Worm (Caenorhabditis elegans) whole organism, young adult: ENCODE data around the gene clc-9.

ENCODE experiments used
- B0035.1 ChIP-seq: sonication (generic microtip); optimal IDR thresholded peaks from 2 replicates; lab custom pipeline; 2016; ENCODE audit warnings: missing genetic modification characterization, mild to moderate bottlenecking, missing compliant biosample characterization, missing genotype, missing genetic modification reagents
- B0261.1 ChIP-seq: sonication (generic microtip); optimal IDR thresholded peaks from 2 replicates; lab custom pipeline; 2016; ENCODE audit warnings: mild to moderate bottlenecking, missing genetic modification characterization, moderate library complexity, missing compliant biosample characterization
- B0336.3 ChIP-seq: fragments of 200-800 bp; sonication (Bioruptor generic); IDR thresholded peaks from 2 replicates; pipeline ENCODE4 v1.3.6; 2022; ENCODE audit warnings: missing genetic modification characterization, missing compliant biosample characterization
- C06A6.2 ChIP-seq: fragments of 200-800 bp; sonication (Bioruptor generic); conservative IDR thresholded peaks from 2 replicates; pipeline ENCODE4 v1.3.6; 2022; ENCODE audit warnings: missing genetic modification characterization, missing compliant biosample characterization
- C17E4.6 ChIP-seq: fragments of 200-800 bp; sonication (Bioruptor generic); IDR thresholded peaks from 2 replicates; pipeline ENCODE4 v1.3.6; 2022; ENCODE audit warnings: missing genetic modification reagents, missing genetic modification characterization, missing compliant biosample characterization
- D2030.7 ChIP-seq: fragments of 200-800 bp; sonication (Bioruptor generic); IDR thresholded peaks from 2 replicates; pipeline ENCODE4 v1.3.6; 2022; ENCODE audit warnings: missing genetic modification reagents, missing genetic modification characterization, missing compliant biosample characterization
- F10E7.11 ChIP-seq: sonication (generic microtip); optimal IDR thresholded peaks from 2 replicates; lab custom pipeline; 2017; ENCODE audit warnings: mild to moderate bottlenecking, missing genetic modification characterization, moderate library complexity, missing compliant biosample characterization
- F22D6.2 ChIP-seq: sonication (generic microtip); optimal IDR thresholded peaks from 2 replicates; lab custom pipeline; 2016; ENCODE audit warnings: mild to moderate bottlenecking, missing genetic modification characterization, missing compliant biosample characterization
- F23B12.7 ChIP-seq: sonication (generic microtip); optimal IDR thresholded peaks from 2 replicates; lab custom pipeline; 2017; ENCODE audit warnings: missing genetic modification characterization, mild to moderate bottlenecking, missing compliant biosample characterization, antibody characterized with exemption, moderate library complexity; ENCODE audit not compliant: insufficient read depth
- F33H1.4 ChIP-seq: fragments of 200-800 bp; sonication (Bioruptor generic); IDR thresholded peaks from 2 replicates; pipeline ENCODE4 v1.3.6; 2022; ENCODE audit warnings: missing genetic modification reagents, missing genetic modification characterization, missing compliant biosample characterization
- K12H6.12 ChIP-seq: fragments of 200-800 bp; sonication (Bioruptor generic); optimal IDR thresholded peaks from 2 replicates; lab custom pipeline; 2018; ENCODE audit warnings: mild to moderate bottlenecking, missing genetic modification characterization, missing compliant biosample characterization
- Y95B8A.8 ChIP-seq: fragments of 200-800 bp; sonication (Bioruptor generic); IDR thresholded peaks from 2 replicates; pipeline ENCODE4 v1.3.6; 2022; ENCODE audit warnings: missing genetic modification reagents, missing genetic modification characterization, missing compliant biosample characterization
- atf-7 ChIP-seq: sonication (generic microtip); optimal IDR thresholded peaks from 2 replicates; lab custom pipeline; 2017; ENCODE audit warnings: mild to moderate bottlenecking, missing genetic modification characterization, missing compliant biosample characterization
- attf-3 ChIP-seq: fragments of 200-800 bp; sonication (Bioruptor generic); conservative IDR thresholded peaks from 2 replicates; pipeline ENCODE4 v1.3.6; 2022; ENCODE audit warnings: missing genetic modification reagents, missing genetic modification characterization, missing compliant biosample characterization
- attf-5 ChIP-seq: fragments of 200-800 bp; sonication (Bioruptor generic); optimal IDR thresholded peaks from 2 replicates; lab custom pipeline; 2018; ENCODE audit warnings: mild to moderate bottlenecking, missing genetic modification characterization, missing compliant biosample characterization
- bed-1 ChIP-seq: fragments of 200-800 bp; sonication (Bioruptor generic); IDR thresholded peaks from 2 replicates; pipeline ENCODE4 v1.3.6; 2022; ENCODE audit warnings: missing genetic modification reagents, missing genetic modification characterization, missing compliant biosample characterization
- ceh-100 ChIP-seq: fragments of 200-800 bp; sonication (Bioruptor generic); IDR thresholded peaks from 2 replicates; pipeline ENCODE4 v1.3.6; 2022; ENCODE audit warnings: missing genetic modification reagents, missing genetic modification characterization, missing compliant biosample characterization
- ceh-79 ChIP-seq: sonication (generic microtip); optimal IDR thresholded peaks from 2 replicates; lab custom pipeline; 2017; ENCODE audit warnings: mild to moderate bottlenecking, missing genetic modification characterization, missing compliant biosample characterization
- ceh-91 ChIP-seq: fragments of 200-800 bp; sonication (Bioruptor generic); IDR thresholded peaks from 2 replicates; pipeline ENCODE4 v1.3.6; 2022; ENCODE audit warnings: missing genetic modification reagents, missing genetic modification characterization, missing compliant biosample characterization
- egl-44 ChIP-seq: fragments of 200-800 bp; sonication (Bioruptor generic); IDR thresholded peaks from 2 replicates; pipeline ENCODE4 v1.3.6; 2022; ENCODE audit warnings: missing genetic modification reagents, missing genetic modification characterization, missing compliant biosample characterization
- egrh-3 ChIP-seq: fragments of 200-800 bp; sonication (Bioruptor generic); IDR thresholded peaks from 2 replicates; pipeline ENCODE4 v1.3.6; 2022; ENCODE audit warnings: missing genetic modification reagents, missing genetic modification characterization, missing compliant biosample characterization
- ekl-4 ChIP-seq: fragments of 200-800 bp; sonication (Bioruptor generic); IDR thresholded peaks from 2 replicates; pipeline ENCODE4 v1.3.6; 2022; ENCODE audit warnings: missing genetic modification reagents, missing genetic modification characterization, missing compliant biosample characterization
- ets-4 ChIP-seq: fragments of 200-800 bp; sonication (Bioruptor generic); optimal IDR thresholded peaks from 2 replicates; lab custom pipeline; 2018; ENCODE audit warnings: mild to moderate bottlenecking, missing genetic modification characterization, missing compliant biosample characterization
- fkh-3 ChIP-seq: sonication (generic microtip); optimal IDR thresholded peaks from 2 replicates; lab custom pipeline; 2016; ENCODE audit warnings: mild to moderate bottlenecking, missing genetic modification characterization, missing compliant biosample characterization
- gei-17 ChIP-seq: fragments of 200-800 bp; sonication (Bioruptor generic); optimal IDR thresholded peaks from 2 replicates; lab custom pipeline; 2018; ENCODE audit warnings: mild to moderate bottlenecking, missing genetic modification characterization, missing compliant biosample characterization
- hlh-26 ChIP-seq: fragments of 200-800 bp; sonication (Bioruptor generic); conservative IDR thresholded peaks from 2 replicates; pipeline ENCODE4 v1.3.6; 2022; ENCODE audit warnings: missing genetic modification reagents, missing genetic modification characterization, missing compliant biosample characterization
- hsf-1 ChIP-seq: fragments of 200-800 bp; sonication (Bioruptor generic); IDR thresholded peaks from 2 replicates; pipeline ENCODE4 v1.3.6; 2022; ENCODE audit warnings: missing genetic modification reagents, missing genetic modification characterization, missing compliant biosample characterization
- lin-40 ChIP-seq: sonication (generic microtip); optimal IDR thresholded peaks from 2 replicates; lab custom pipeline; 2016; ENCODE audit warnings: missing genetic modification characterization, mild to moderate bottlenecking, missing compliant biosample characterization, missing genotype, missing genetic modification reagents
- lin-54 ChIP-seq: fragments of 200-800 bp; sonication (Bioruptor generic); optimal IDR thresholded peaks from 2 replicates; lab custom pipeline; 2018; ENCODE audit warnings: mild to moderate bottlenecking, missing genetic modification characterization, missing compliant biosample characterization
- lir-1 ChIP-seq: fragments of 200-800 bp; sonication (Bioruptor generic); conservative IDR thresholded peaks from 2 replicates; pipeline ENCODE4 v1.3.6; 2022; ENCODE audit warnings: missing genetic modification reagents, missing genetic modification characterization, missing compliant biosample characterization
- madf-10 ChIP-seq: sonication (generic microtip); optimal IDR thresholded peaks from 2 replicates; lab custom pipeline; 2016; ENCODE audit warnings: mild to moderate bottlenecking, missing genetic modification characterization, missing compliant biosample characterization
- madf-3 ChIP-seq: fragments of 200-800 bp; sonication (Bioruptor generic); IDR thresholded peaks from 2 replicates; pipeline ENCODE4 v1.3.6; 2022; ENCODE audit warnings: missing genetic modification reagents, missing genetic modification characterization, missing compliant biosample characterization
- madf-6 ChIP-seq: fragments of 200-800 bp; sonication (Bioruptor generic); IDR thresholded peaks from 2 replicates; pipeline ENCODE4 v1.3.6; 2022; ENCODE audit warnings: missing genetic modification reagents, missing genetic modification characterization, missing compliant biosample characterization
- madf-8 ChIP-seq: fragments of 200-800 bp; sonication (Bioruptor generic); conservative IDR thresholded peaks from 2 replicates; pipeline ENCODE4 v1.3.6; 2022; ENCODE audit warnings: missing genetic modification reagents, missing genetic modification characterization, missing compliant biosample characterization
- mxl-1 ChIP-seq: sonication (generic microtip); optimal IDR thresholded peaks from 2 replicates; lab custom pipeline; 2016; ENCODE audit warnings: missing genetic modification characterization, missing compliant biosample characterization
- nfyb-1 ChIP-seq: fragments of 200-800 bp; sonication (Bioruptor generic); IDR thresholded peaks from 2 replicates; pipeline ENCODE4 v1.3.6; 2022; ENCODE audit warnings: missing genetic modification reagents, missing genetic modification characterization, missing compliant biosample characterization
- nhr-80 ChIP-seq: sonication (generic microtip); optimal IDR thresholded peaks from 2 replicates; lab custom pipeline; 2016; ENCODE audit warnings: missing genetic modification characterization, missing compliant biosample characterization
- snpc-1.1 ChIP-seq: sonication (generic microtip); optimal IDR thresholded peaks from 2 replicates; lab custom pipeline; 2017; ENCODE audit warnings: missing genetic modification characterization, mild to moderate bottlenecking, missing compliant biosample characterization, antibody characterized with exemption, moderate library complexity, missing genotype, missing genetic modification reagents; ENCODE audit not compliant: insufficient read depth
- tlf-1 ChIP-seq: fragments of 200-800 bp; sonication (Bioruptor generic); optimal IDR thresholded peaks from 2 replicates; lab custom pipeline; 2018; ENCODE audit warnings: mild to moderate bottlenecking, missing genetic modification characterization, missing compliant biosample characterization
- xnd-1 ChIP-seq: sonication (generic microtip); optimal IDR thresholded peaks from 2 replicates; lab custom pipeline; 2016; ENCODE audit warnings: missing genotype, missing genetic modification reagents, missing genetic modification characterization, missing compliant biosample characterization
- zfh-2 ChIP-seq: fragments of 200-800 bp; sonication (Bioruptor generic); conservative IDR thresholded peaks from 2 replicates; pipeline ENCODE4 v1.3.6; 2022; ENCODE audit warnings: missing genetic modification reagents, missing genetic modification characterization, missing compliant biosample characterization
- ztf-22 ChIP-seq: fragments of 200-800 bp; sonication (Bioruptor generic); optimal IDR thresholded peaks from 2 replicates; lab custom pipeline; 2018; ENCODE audit warnings: mild to moderate bottlenecking, missing genetic modification characterization, moderate library complexity, missing compliant biosample characterization
- ztf-28 ChIP-seq: fragments of 200-800 bp; sonication (Bioruptor generic); IDR thresholded peaks from 2 replicates; pipeline ENCODE4 v1.3.6; 2022; ENCODE audit warnings: missing genetic modification reagents, missing genetic modification characterization, missing compliant biosample characterization
- ztf-6 ChIP-seq: fragments of 200-800 bp; sonication (Bioruptor generic); IDR thresholded peaks from 2 replicates; pipeline ENCODE4 v1.3.6; 2022; ENCODE audit warnings: missing genetic modification reagents, missing genetic modification characterization, missing compliant biosample characterization

The clc-9 gene

ce11 chrIV:11083609-11084008 is 29.1 kb upstream of the clc-9 start, which contains the start of gene klc-1 (continued):
- TF ChIP-seq lin-40 = no peak
- no peak for TF ChIP-seq ceh-79
- peak; percentile 27 for TF ChIP-seq tlf-1 (GFP tag; lab: Kevin White, UChicago)
- TF ChIP-seq F10E7.11 (tag; lab: Kevin White, UChicago) = no peak
- no peak for TF ChIP-seq bed-1 (GFP tag; lab: Robert Waterston, UW)
- TF ChIP-seq C17E4.6 (GFP tag; lab: Robert Waterston, UW) = peak; percentile 55; the same call in 1 of the 2 replicates
- peak; percentile 27 for TF ChIP-seq lin-54 (GFP tag; lab: Kevin White, UChicago)
- no peak for TF ChIP-seq zfh-2
- TF ChIP-seq Y95B8A.8 (GFP tag; lab: Robert Waterston, UW) = no peak
- peak; percentile 62 for TF ChIP-seq D2030.7
- no peak for TF ChIP-seq ztf-6
- TF ChIP-seq hlh-26 (GFP tag; lab: Robert Waterston, UW) = no peak
- 0 out of 2 replicates have a peak, but pooled peaks have one; percentile 45 for TF ChIP-seq madf-3 (GFP tag; lab: Robert Waterston, UW)
- TF ChIP-seq F33H1.4 (GFP tag; lab: Robert Waterston, UW) = peak; percentile 69
- no peak for TF ChIP-seq attf-3 (GFP tag; lab: Robert Waterston, UW)
- TF ChIP-seq atf-7 (tag; lab: Kevin White, UChicago) = no peak
- TF ChIP-seq egrh-3 (GFP tag; lab: Robert Waterston, UW) = no peak
- no peak for TF ChIP-seq K12H6.12
- TF ChIP-seq ets-4 = no peak
- TF ChIP-seq mxl-1 (tag; lab: Kevin White, UChicago) = no peak
- 0 out of 2 replicates have a peak, but pooled peaks have one; percentile 15 for TF ChIP-seq ekl-4
- no peak for TF ChIP-seq F23B12.7 (tag; lab: Kevin White, UChicago)
- TF ChIP-seq attf-5 = no peak
- no peak for TF ChIP-seq B0261.1 (tag; lab: Kevin White, UChicago)
- TF ChIP-seq ztf-28 (GFP tag; lab: Robert Waterston, UW) = no peak
- TF ChIP-seq ceh-100 = no peak
- peak; percentile 60 for TF ChIP-seq xnd-1 (tag; lab: Kevin White, UChicago)
- TF ChIP-seq lir-1 = no peak
- TF ChIP-seq madf-6 (GFP tag; lab: Robert Waterston, UW) = peak; percentile 94
- peak; percentile 81 for TF ChIP-seq madf-8 (GFP tag; lab: Robert Waterston, UW)
- peak; percentile 15 for TF ChIP-seq snpc-1.1 (tag; lab: Kevin White, UChicago)
- TF ChIP-seq egl-44 = no peak
- TF ChIP-seq F22D6.2 = no peak
- TF ChIP-seq ceh-91 (GFP tag; lab: Robert Waterston, UW) = peak; percentile 70
- no peak for TF ChIP-seq nhr-80
- no peak for TF ChIP-seq madf-10 (tag; lab: Kevin White, UChicago)
- TF ChIP-seq hsf-1 (GFP tag; lab: Robert Waterston, UW) = peak; percentile 75; the same call in 1 of the 2 replicates
- no peak for TF ChIP-seq B0035.1 (tag; lab: Kevin White, UChicago)
- TF ChIP-seq B0336.3 = no peak
- TF ChIP-seq C06A6.2 (GFP tag; lab: Robert Waterston, UW) = no peak

ce11 chrIV:11089527-11089926 is 23.2 kb upstream of the clc-9 start, which contains the start of gene M7.7:
M7.7 (plus strand) TSS chrIV:11089827.
- TF ChIP-seq F23B12.7 (tag; lab: Kevin White, UChicago) = no peak
- no peak for TF ChIP-seq fkh-3
- TF ChIP-seq ztf-22 = no peak
- TF ChIP-seq nfyb-1 (GFP tag; lab: Robert Waterston, UW) = no peak
- TF ChIP-seq gei-17 (GFP tag; lab: Kevin White, UChicago) = no peak
- TF ChIP-seq, all 124 proteins: peak for 0
